Worm (Caenorhabditis elegans) whole organism, L3 larva: ENCODE data around the gene K11H12.8.

ENCODE experiments used
- R02D3.7 ChIP-seq: fragments of 150-350 bp; optimal IDR thresholded peaks from 2 replicates; lab custom pipeline; 2014; ENCODE audit warnings: missing biosample characterization, missing genetic modification characterization
- ZK546.5 ChIP-seq: sonication (generic microtip); optimal IDR thresholded peaks from 2 replicates; lab custom pipeline; 2017; ENCODE audit warnings: missing biosample characterization, missing genetic modification characterization
- aly-2 ChIP-seq: fragments of 150-350 bp; optimal IDR thresholded peaks from 2 replicates; lab custom pipeline; 2014; ENCODE audit warnings: missing biosample characterization, missing genetic modification characterization
- ama-1 ChIP-seq: fragments of 150-350 bp; optimal IDR thresholded peaks from 2 replicates; lab custom pipeline; 2018
- ceh-16 ChIP-seq: sonication (generic microtip); optimal IDR thresholded peaks from 2 replicates; lab custom pipeline; 2017; ENCODE audit warnings: missing biosample characterization, missing genetic modification characterization
- ceh-28 ChIP-seq: fragments of 150-350 bp; optimal IDR thresholded peaks from 2 replicates; lab custom pipeline; 2014; ENCODE audit warnings: missing biosample characterization, missing genetic modification reagents, missing genetic modification characterization
- ceh-82 ChIP-seq: fragments of 150-350 bp; optimal IDR thresholded peaks from 2 replicates; lab custom pipeline; 2014; ENCODE audit warnings: missing biosample characterization, missing genetic modification characterization
- ceh-9 ChIP-seq: sonication (generic microtip); optimal IDR thresholded peaks from 2 replicates; lab custom pipeline; 2018; ENCODE audit warnings: missing biosample characterization, missing genetic modification characterization
- daf-12 ChIP-seq: fragments of 150-350 bp; optimal IDR thresholded peaks from 2 replicates; lab custom pipeline; 2014; ENCODE audit warnings: missing biosample characterization, missing genetic modification reagents, missing genetic modification characterization
- egl-27 ChIP-seq: sonication (generic microtip); optimal IDR thresholded peaks from 4 replicates; lab custom pipeline; 2017; ENCODE audit warnings: missing biosample characterization, missing genetic modification reagents, missing genetic modification characterization
- egl-5 ChIP-seq: fragments of 150-350 bp; optimal IDR thresholded peaks from 2 replicates; lab custom pipeline; 2017; ENCODE audit warnings: missing biosample characterization, missing genetic modification reagents, missing genetic modification characterization, inconsistent platforms
- elt-1 ChIP-seq: fragments of 150-350 bp; optimal IDR thresholded peaks from 2 replicates; lab custom pipeline; 2014; ENCODE audit warnings: missing biosample characterization, missing genetic modification characterization
- elt-2 ChIP-seq: sonication (generic microtip); optimal IDR thresholded peaks from 2 replicates; lab custom pipeline; 2016; ENCODE audit warnings: missing genetic modification reagents, mild to moderate bottlenecking, missing genetic modification characterization, missing compliant biosample characterization
- elt-3 ChIP-seq, 3 experiments: fragments of 150-350 bp in 1 of 3; sonication (generic microtip) in 2 of 3; optimal IDR thresholded peaks; 2 replicates in 2 of 3; 4 replicates in 1 of 3; lab custom pipeline; 2014 to 2017; ENCODE audit warnings: missing biosample characterization in 3 of 3, missing genetic modification characterization in 3 of 3
- eor-1 ChIP-seq, 2 experiments: fragments of 150-350 bp; optimal IDR thresholded peaks; 2 replicates each; lab custom pipeline; 2014 to 2018; ENCODE audit warnings: missing biosample characterization in 2 of 2, missing genetic modification characterization in 2 of 2
- fkh-10 ChIP-seq: sonication (generic microtip); optimal IDR thresholded peaks from 2 replicates; lab custom pipeline; 2017; ENCODE audit warnings: missing biosample characterization, missing genetic modification reagents, missing genetic modification characterization
- fkh-2 ChIP-seq: fragments of 150-350 bp; optimal IDR thresholded peaks from 2 replicates; lab custom pipeline; 2014; ENCODE audit warnings: missing biosample characterization, missing genetic modification reagents, missing genetic modification characterization
- fos-1 ChIP-seq: fragments of 150-350 bp; optimal IDR thresholded peaks from 2 replicates; lab custom pipeline; 2014; ENCODE audit warnings: missing biosample characterization, missing genetic modification characterization
- hmg-11 ChIP-seq: sonication (generic microtip); optimal IDR thresholded peaks from 2 replicates; lab custom pipeline; 2016; ENCODE audit warnings: missing genetic modification characterization, missing compliant biosample characterization
- jun-1 ChIP-seq: fragments of 150-350 bp; optimal IDR thresholded peaks from 2 replicates; lab custom pipeline; 2014; ENCODE audit warnings: missing biosample characterization, missing genetic modification reagents, missing genetic modification characterization
- lin-15B ChIP-seq: fragments of 150-350 bp; optimal IDR thresholded peaks from 2 replicates; lab custom pipeline; 2014; ENCODE audit warnings: missing biosample characterization, missing genetic modification characterization
- lin-39 ChIP-seq: fragments of 150-350 bp; optimal IDR thresholded peaks from 2 replicates; lab custom pipeline; 2018; ENCODE audit warnings: missing biosample characterization, missing genetic modification reagents, missing genetic modification characterization
- lsy-12 ChIP-seq: sonication (generic microtip); optimal IDR thresholded peaks from 2 replicates; lab custom pipeline; 2016; ENCODE audit warnings: mild to moderate bottlenecking, missing genetic modification characterization, missing compliant biosample characterization
- mdl-1 ChIP-seq: fragments of 150-350 bp; optimal IDR thresholded peaks from 2 replicates; lab custom pipeline; 2014; ENCODE audit warnings: missing biosample characterization, missing genetic modification characterization
- mml-1 ChIP-seq: fragments of 150-350 bp; sonication (generic microtip); optimal IDR thresholded peaks from 3 replicates; lab custom pipeline; 2014; ENCODE audit warnings: missing biosample characterization, missing genetic modification characterization
- nfya-1 ChIP-seq: sonication (generic microtip); optimal IDR thresholded peaks from 2 replicates; lab custom pipeline; 2017; ENCODE audit warnings: missing genetic modification characterization, mild to moderate bottlenecking, missing compliant biosample characterization, antibody characterized with exemption, moderate library complexity; ENCODE audit not compliant: insufficient read depth
- nhr-11 ChIP-seq: fragments of 150-350 bp; optimal IDR thresholded peaks from 2 replicates; lab custom pipeline; 2014; ENCODE audit warnings: missing biosample characterization, missing genetic modification characterization
- nhr-12 ChIP-seq: fragments of 150-350 bp; optimal IDR thresholded peaks from 2 replicates; lab custom pipeline; 2014; ENCODE audit warnings: missing biosample characterization, missing genetic modification characterization
- nhr-23 ChIP-seq: fragments of 150-350 bp; optimal IDR thresholded peaks from 2 replicates; lab custom pipeline; 2014; ENCODE audit warnings: missing biosample characterization, missing genetic modification reagents, missing genetic modification characterization
- nhr-237 ChIP-seq: fragments of 150-350 bp; optimal IDR thresholded peaks from 2 replicates; lab custom pipeline; 2014; ENCODE audit warnings: missing biosample characterization, missing genetic modification characterization
- nhr-25 ChIP-seq: sonication (generic microtip); optimal IDR thresholded peaks from 2 replicates; lab custom pipeline; 2017; ENCODE audit warnings: missing biosample characterization, missing genetic modification characterization
- nhr-28 ChIP-seq: fragments of 150-350 bp; optimal IDR thresholded peaks from 2 replicates; lab custom pipeline; 2014; ENCODE audit warnings: missing biosample characterization, missing genetic modification characterization
- nhr-43 ChIP-seq: sonication (generic microtip); optimal IDR thresholded peaks from 2 replicates; lab custom pipeline; 2016; ENCODE audit warnings: mild to moderate bottlenecking, missing genetic modification characterization, missing compliant biosample characterization; ENCODE audit not compliant: poor library complexity, severe bottlenecking
- nhr-67 ChIP-seq: fragments of 150-350 bp; optimal IDR thresholded peaks from 2 replicates; lab custom pipeline; 2014; ENCODE audit warnings: missing biosample characterization, missing genetic modification characterization
- nhr-76 ChIP-seq: fragments of 150-350 bp; sonication (generic microtip); optimal IDR thresholded peaks from 5 replicates; lab custom pipeline; 2014; ENCODE audit warnings: missing biosample characterization, missing genetic modification characterization
- nhr-77 ChIP-seq: fragments of 150-350 bp; optimal IDR thresholded peaks from 2 replicates; lab custom pipeline; 2014; ENCODE audit warnings: missing biosample characterization, missing genetic modification characterization
- pha-4 ChIP-seq: fragments of 150-350 bp; optimal IDR thresholded peaks from 2 replicates; lab custom pipeline; 2014; ENCODE audit warnings: missing biosample characterization, missing genetic modification reagents, missing genetic modification characterization
- pqm-1 ChIP-seq: fragments of 150-350 bp; optimal IDR thresholded peaks from 2 replicates; lab custom pipeline; 2017; ENCODE audit warnings: missing biosample characterization, missing genetic modification characterization, inconsistent platforms
- sea-2 ChIP-seq: fragments of 150-350 bp; sonication (generic microtip); optimal IDR thresholded peaks from 4 replicates; lab custom pipeline; 2014; ENCODE audit warnings: missing biosample characterization, missing genetic modification reagents, missing genetic modification characterization
- skn-1 ChIP-seq: fragments of 150-350 bp; optimal IDR thresholded peaks from 2 replicates; lab custom pipeline; 2014; ENCODE audit warnings: missing biosample characterization, missing genetic modification characterization
- snpc-4 ChIP-seq: fragments of 150-350 bp; optimal IDR thresholded peaks from 2 replicates; lab custom pipeline; 2014; ENCODE audit warnings: missing biosample characterization, missing genetic modification characterization
- tbx-2 ChIP-seq: sonication (generic microtip); optimal IDR thresholded peaks from 2 replicates; lab custom pipeline; 2016; ENCODE audit warnings: mild to moderate bottlenecking, missing genetic modification characterization, missing compliant biosample characterization
- unc-39 ChIP-seq: sonication (generic microtip); optimal IDR thresholded peaks from 4 replicates; lab custom pipeline; 2017; ENCODE audit warnings: missing biosample characterization, missing genetic modification characterization
- unc-62 ChIP-seq: fragments of 150-350 bp; sonication (generic microtip); optimal IDR thresholded peaks from 4 replicates; lab custom pipeline; 2014; ENCODE audit warnings: missing biosample characterization, missing genetic modification reagents, missing genetic modification characterization
- zag-1 ChIP-seq: fragments of 150-350 bp; optimal IDR thresholded peaks from 2 replicates; lab custom pipeline; 2014; ENCODE audit warnings: missing biosample characterization, missing genetic modification characterization
- ztf-11 ChIP-seq: fragments of 150-350 bp; optimal IDR thresholded peaks from 2 replicates; lab custom pipeline; 2014; ENCODE audit warnings: missing biosample characterization, missing genetic modification characterization
- ztf-4 ChIP-seq: fragments of 150-350 bp; optimal IDR thresholded peaks from 2 replicates; lab custom pipeline; 2014; ENCODE audit warnings: missing biosample characterization, missing genetic modification characterization

K11H12.8 gene

DNA sequence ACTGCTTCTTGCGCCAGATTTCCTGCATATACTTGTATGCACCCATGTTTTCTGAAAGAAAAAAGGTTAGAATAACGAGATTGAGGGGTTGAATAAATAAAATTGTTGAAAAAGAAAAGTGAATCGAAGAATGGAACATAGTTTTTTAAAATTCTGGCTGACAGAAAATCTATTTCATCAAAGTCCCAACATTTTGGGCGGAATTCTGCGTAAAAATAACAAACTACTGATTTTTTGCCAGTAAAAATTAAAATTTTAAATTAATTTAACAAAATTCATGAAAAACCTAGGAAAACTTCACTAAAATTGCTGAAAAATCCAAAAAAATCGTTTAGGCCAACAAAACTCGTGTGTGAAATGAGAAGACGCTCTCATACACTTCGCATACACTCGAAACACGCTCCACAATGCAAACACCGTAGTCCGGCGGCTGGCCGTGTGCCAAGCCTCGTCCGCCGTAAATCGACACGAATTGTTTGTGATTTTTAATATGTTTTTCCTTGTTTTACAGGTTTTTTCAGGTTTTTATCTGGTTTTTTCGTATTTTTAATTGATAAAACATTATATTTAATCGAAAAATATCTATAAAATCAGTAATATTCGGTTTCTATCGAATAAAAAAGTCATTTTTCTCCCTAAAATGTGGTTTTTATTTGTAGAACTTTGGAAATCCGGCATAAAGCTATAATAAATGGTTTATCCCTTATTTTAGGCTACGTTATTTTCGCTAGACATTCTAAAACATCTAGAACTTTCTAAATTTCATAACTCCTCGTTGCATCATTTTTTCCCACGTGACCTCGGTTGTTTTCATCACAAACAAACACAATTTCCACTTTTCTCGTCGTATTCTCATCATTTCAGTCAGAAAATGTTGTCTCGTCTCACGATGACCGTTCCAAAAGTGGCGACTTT lies at the start of gene K11H12.8, which contains the start of gene rpl-15:
TSS of gene K11H12.8 (plus strand) at position 865 of the 915 bp plus-strand sequence.
TSS of gene rpl-15 (minus strand) at position 51 of the 915 bp plus-strand sequence.
- TF ChIP-seq nhr-237 (tag; lab: Kevin White, UChicago): no peak
- peak; percentile 100 for TF ChIP-seq nhr-23
- TF ChIP-seq ceh-82: peak; percentile 97
- peak; percentile 93 for TF ChIP-seq ama-1 (lab: Kevin White, UChicago)
- peak; percentile 96 for TF ChIP-seq ceh-28 (tag; lab: Kevin White, UChicago)
- peak; percentile 98 for TF ChIP-seq nhr-11 (tag; lab: Kevin White, UChicago)
- TF ChIP-seq sea-2: peak; percentile 69
- peak; percentile 92 for TF ChIP-seq elt-1 (tag; lab: Kevin White, UChicago)
- peak; percentile 99 for TF ChIP-seq jun-1 (tag; lab: Kevin White, UChicago)
- peak; percentile 98 for TF ChIP-seq tbx-2 (tag; lab: Kevin White, UChicago)
- peak; percentile 98 for TF ChIP-seq egl-5 (tag; lab: Kevin White, UChicago)
- peak; percentile 89 for TF ChIP-seq aly-2 (tag; lab: Kevin White, UChicago)
- peak; percentile 99 for TF ChIP-seq lin-15B (tag; lab: Kevin White, UChicago)
- peak; percentile 99 for TF ChIP-seq R02D3.7 (tag; lab: Kevin White, UChicago)
- peak; percentile 99 for TF ChIP-seq lin-39 (tag; lab: Kevin White, UChicago)
- peak; percentile 100 for TF ChIP-seq hmg-11 (tag; lab: Kevin White, UChicago)
- peak; percentile 76 for TF ChIP-seq ZK546.5 (tag; lab: Kevin White, UChicago)
- peak; percentile 99 for TF ChIP-seq fos-1 (tag; lab: Kevin White, UChicago)
- TF ChIP-seq eor-1 (tag; optimal IDR thresholded peaks at IDR 0.05; lab: Kevin White, UChicago): no peak
- TF ChIP-seq egl-27 (tag; lab: Kevin White, UChicago): peak; percentile 97
- peak; percentile 99 for TF ChIP-seq nhr-43 (tag; lab: Kevin White, UChicago)
- TF ChIP-seq lsy-12: peak; percentile 100
- peak; percentile 66 for TF ChIP-seq nhr-67 (tag; lab: Kevin White, UChicago)
- TF ChIP-seq nhr-28 (tag; lab: Kevin White, UChicago): peak; percentile 91
- peak; percentile 99 for TF ChIP-seq fkh-10 (GFP tag; lab: Kevin White, UChicago)
- peak; percentile 97 for TF ChIP-seq skn-1 (tag; lab: Kevin White, UChicago)
- peak; percentile 89 for TF ChIP-seq nhr-76
- TF ChIP-seq pha-4 (tag; lab: Kevin White, UChicago): peak; percentile 100
- no peak for TF ChIP-seq mml-1 (tag; lab: Kevin White, UChicago)
- peak; percentile 71 for TF ChIP-seq ceh-16
- TF ChIP-seq unc-39 (tag; lab: Kevin White, UChicago): peak; percentile 66
- peak; percentile 96 for TF ChIP-seq nhr-77 (tag; lab: Kevin White, UChicago)
- TF ChIP-seq fkh-2: peak; percentile 89
- no peak for TF ChIP-seq nhr-12 (tag; lab: Kevin White, UChicago)
- TF ChIP-seq zag-1: peak; percentile 88
- TF ChIP-seq snpc-4 (tag; lab: Kevin White, UChicago): peak; percentile 98
- peak; percentile 95 for TF ChIP-seq pqm-1 (tag; lab: Kevin White, UChicago)
- peak; percentile 96 for TF ChIP-seq mdl-1 (tag; lab: Kevin White, UChicago)
- TF ChIP-seq ztf-11 (tag; lab: Kevin White, UChicago): peak; percentile 71
- TF ChIP-seq elt-3 (tag; optimal IDR thresholded peaks at IDR 0.05; lab: Kevin White, UChicago): peak; percentile 79 to 99 (median 92)
- peak; percentile 98 for TF ChIP-seq elt-2 (tag; lab: Kevin White, UChicago)
- peak; percentile 79 for TF ChIP-seq daf-12 (tag; lab: Kevin White, UChicago)
- TF ChIP-seq ztf-4: peak; percentile 97
- no peak for TF ChIP-seq ceh-9 (tag; lab: Kevin White, UChicago)
- peak; percentile 100 for TF ChIP-seq nfya-1
- TF ChIP-seq nhr-25 (tag; lab: Kevin White, UChicago): peak; percentile 100
- TF ChIP-seq unc-62 (GFP tag; lab: Kevin White, UChicago): peak; percentile 98
